Fruit fly (Drosophila melanogaster): ENCODE data around the gene CG7320.

DNA sequence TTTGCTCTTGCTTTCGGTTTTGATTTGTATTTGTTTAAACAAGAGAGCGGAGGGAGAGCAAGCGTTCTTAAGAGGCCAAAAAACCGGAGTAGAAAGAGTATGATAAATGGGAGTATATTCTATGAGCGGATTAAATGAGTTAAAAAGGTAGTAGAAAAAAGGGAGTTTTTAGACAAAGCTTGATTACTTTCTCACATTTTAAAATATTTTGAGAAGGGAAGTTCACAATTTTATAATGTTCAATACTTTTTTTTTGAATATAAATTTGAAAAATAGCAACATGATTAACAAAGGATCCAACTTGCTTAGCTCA is 15.0 kb upstream of the CG7320 start:
- TF ChIP-seq CG8478 (optimal IDR thresholded peaks at IDR 0.05) = no peak
- no peak for TF ChIP-seq CTCF (optimal IDR thresholded peaks at IDR 0.05)

Measured in S2 (cell line).